Worm (Caenorhabditis elegans): ENCODE data around the gene mep-1.

mep-1 gene

DNA sequence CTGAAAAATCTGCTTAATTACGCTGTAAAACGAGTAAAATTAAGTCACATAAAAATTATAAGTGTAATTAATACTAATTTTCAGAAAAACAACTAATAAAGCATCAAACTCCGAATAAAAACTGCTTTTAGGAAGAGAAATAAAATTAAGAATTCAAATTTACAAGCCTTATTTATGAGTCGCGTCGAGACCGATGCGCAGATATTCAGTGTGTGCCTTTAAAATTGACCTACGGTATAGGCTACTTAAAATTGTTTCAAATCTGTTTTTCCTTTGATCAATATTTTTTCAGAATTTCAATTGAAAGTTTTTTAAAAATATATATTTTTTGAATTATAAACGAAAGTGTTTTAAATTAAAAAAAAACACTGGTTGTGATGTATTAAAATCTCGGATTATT lies 26.3 kb upstream of the mep-1 start, which contains the start of gene sms-1 (continued):
- no peak for TF ChIP-seq mes-4 (tag; optimal IDR thresholded peaks at IDR 0.05)
- peak; percentile 89 for TF ChIP-seq lsl-1 (GFP tag; optimal IDR thresholded peaks at IDR 0.05)
- no peak for TF ChIP-seq madf-10 (tag; optimal IDR thresholded peaks at IDR 0.05)
- TF ChIP-seq ztf-26 (tag; optimal IDR thresholded peaks at IDR 0.05): no peak
- TF ChIP-seq F33H1.4 (GFP tag; IDR thresholded peaks at IDR 0.05): peak; percentile 86
- no peak for TF ChIP-seq hlh-12 (tag; optimal IDR thresholded peaks at IDR 0.05)

DNA sequence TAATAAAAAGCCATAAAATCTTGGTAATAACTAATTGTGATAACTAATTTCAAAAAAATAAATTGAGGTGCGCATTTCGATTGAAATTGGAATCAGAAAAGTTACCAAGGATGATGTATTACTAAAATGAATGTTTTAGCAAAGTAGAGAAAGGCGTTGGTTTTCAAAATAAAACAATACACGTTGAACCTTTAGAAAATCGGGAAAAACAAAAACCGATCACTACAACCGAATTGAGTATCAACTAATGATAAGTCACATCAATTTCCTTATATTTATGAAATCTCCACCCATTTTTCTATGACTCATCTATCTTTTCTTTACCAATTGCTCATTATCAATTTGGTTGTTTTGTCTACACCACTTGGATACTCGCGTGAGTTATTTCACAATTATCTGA lies 24.0 kb upstream of the mep-1 start, which contains the start of gene H21P03.10:
H21P03.10 (plus strand) TSS at position 301 of the 400 bp plus-strand sequence.
- no peak for TF ChIP-seq efl-1 (GFP tag; optimal IDR thresholded peaks at IDR 0.05)

ce11 chrIV:11503654-11504053 lies 20.8 kb upstream of the mep-1 start:
- no peak for TF ChIP-seq efl-1 (GFP tag; optimal IDR thresholded peaks at IDR 0.05)
- no peak for TF ChIP-seq ztf-26 (tag; optimal IDR thresholded peaks at IDR 0.05)
- no peak for TF ChIP-seq B0261.1 (tag; optimal IDR thresholded peaks at IDR 0.05)
- no peak for TF ChIP-seq ztf-25 (GFP tag; IDR thresholded peaks at IDR 0.05)
- no peak for TF ChIP-seq bed-1 (GFP tag; IDR thresholded peaks at IDR 0.05)
- TF ChIP-seq attf-6 (GFP tag; IDR thresholded peaks at IDR 0.05): no peak
- TF ChIP-seq nhr-179 (tag; optimal IDR thresholded peaks at IDR 0.05): no peak
- no peak for TF ChIP-seq chd-7 (tag; optimal IDR thresholded peaks at IDR 0.05)
- TF ChIP-seq K12H6.12 (tag; optimal IDR thresholded peaks at IDR 0.05): no peak
- TF ChIP-seq ceh-58 (GFP tag; IDR thresholded peaks at IDR 0.05): no peak
- no peak for TF ChIP-seq rcor-1 (GFP tag; IDR thresholded peaks at IDR 0.05)

ce11 chrIV:11504416-11504815 lies 20.0 kb upstream of the mep-1 start, which contains the start of gene twk-25:
TSS of gene twk-25 (plus strand) at chrIV:11504716.
- no peak for TF ChIP-seq sdz-38 (tag; optimal IDR thresholded peaks at IDR 0.05)

DNA sequence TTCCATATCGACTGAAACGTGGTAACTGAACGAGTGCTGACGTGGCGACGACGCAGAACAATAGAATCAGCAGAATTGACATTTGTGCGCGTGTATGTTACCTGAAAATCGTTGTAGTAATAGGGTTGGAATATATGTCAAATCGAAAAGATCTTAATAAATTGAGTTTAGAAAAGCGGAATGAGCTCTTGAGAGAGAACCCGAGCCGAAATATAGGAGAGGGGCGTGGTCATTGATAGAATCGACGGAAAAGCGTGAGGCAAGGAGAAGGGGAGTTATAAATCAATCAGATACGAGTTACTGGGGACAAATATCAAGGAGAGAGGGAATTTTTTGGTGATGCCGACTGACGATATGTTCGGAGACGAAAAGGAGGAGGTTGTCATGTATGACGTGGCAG lies 13.8 kb upstream of the mep-1 start, which contains the start of gene M04B2.6:
M04B2.6 (minus strand) TSS at position 101 of the 400 bp plus-strand sequence.
- TF ChIP-seq sptf-2 (GFP tag; optimal IDR thresholded peaks at IDR 0.05) (no peak), let-526 (GFP tag; IDR thresholded peaks at IDR 0.05) (no peak), efl-1 (GFP tag; optimal IDR thresholded peaks at IDR 0.05) (no peak), ceh-40 (GFP tag; IDR thresholded peaks at IDR 0.05) (no peak), ceh-100 (GFP tag; IDR thresholded peaks at IDR 0.05) (no peak), B0035.1 (tag; optimal IDR thresholded peaks at IDR 0.05) (no peak), tbx-9 (tag; optimal IDR thresholded peaks at IDR 0.05; ENCODE audit: borderline replicate concordance) (no peak), rec-8 (tag; optimal IDR thresholded peaks at IDR 0.05) (no peak), ama-1 (optimal IDR thresholded peaks at IDR 0.05) (no peak), ama-1 (GFP tag; optimal IDR thresholded peaks at IDR 0.05) (no peak)

- TF ChIP-seq dpff-1 (tag; optimal IDR thresholded peaks at IDR 0.05) (no peak), attf-3 (GFP tag; conservative IDR thresholded peaks at IDR 0.05) (peak; percentile 95), pbrm-1 (GFP tag; IDR thresholded peaks at IDR 0.05) (no peak), zfh-2 (GFP tag; conservative IDR thresholded peaks at IDR 0.05) (no peak)
Observed at ce11 chrIV:11520960-11521359, 3.5 kb upstream of the mep-1 start, which contains the start of the genes M04B2.4 and gfl-1. TSS of gene M04B2.4 (minus strand) at chrIV:11521031. TSS of gene gfl-1 (plus strand) at chrIV:11521290.

Data from whole organism, young adult.